Fruit fly (Drosophila melanogaster) whole organism, adult: ENCODE data around the gene CG14406.
A peak's percentile ranks its signal among the peaks of the same experiment; 100 is the strongest.

Source experiments
- CG11617 ChIP-seq: fragments of 200-800 bp; sonication (Bioruptor generic); optimal IDR thresholded peaks from 2 replicates; lab custom pipeline; 2017; ENCODE audit warnings: mild to moderate bottlenecking, missing biosample characterization, missing genetic modification reagents, missing genetic modification characterization
- CG12768 ChIP-seq: fragments of 200-800 bp; sonication (Bioruptor generic); optimal IDR thresholded peaks from 2 replicates; lab custom pipeline; 2017; ENCODE audit warnings: missing biosample characterization, missing genetic modification characterization, mild to moderate bottlenecking, moderate library complexity, missing genetic modification reagents
- CG14711 ChIP-seq: fragments of 200-800 bp; sonication (Bioruptor generic); optimal IDR thresholded peaks from 2 replicates; lab custom pipeline; 2018; ENCODE audit warnings: missing biosample characterization, mild to moderate bottlenecking, missing genetic modification characterization, moderate library complexity
- CG1620 ChIP-seq: fragments of 200-800 bp; sonication (Bioruptor generic); optimal IDR thresholded peaks from 2 replicates; lab custom pipeline; 2016; ENCODE audit warnings: missing biosample characterization, missing genetic modification characterization
- CG33017 ChIP-seq: fragments of 200-800 bp; sonication (Bioruptor generic); optimal IDR thresholded peaks from 2 replicates; lab custom pipeline; 2018; ENCODE audit warnings: missing biosample characterization, mild to moderate bottlenecking, missing genetic modification characterization, moderate library complexity
- CG5204 ChIP-seq: fragments of 200-800 bp; sonication (Bioruptor generic); optimal IDR thresholded peaks from 2 replicates; lab custom pipeline; 2016; ENCODE audit warnings: missing biosample characterization, missing genetic modification characterization
- CG7045 ChIP-seq: fragments of 200-800 bp; sonication (Bioruptor generic); optimal IDR thresholded peaks from 2 replicates; lab custom pipeline; 2017; ENCODE audit warnings: missing biosample characterization, mild to moderate bottlenecking, missing genetic modification characterization
- CG7101 ChIP-seq: fragments of 200-800 bp; sonication (Bioruptor generic); optimal IDR thresholded peaks from 2 replicates; lab custom pipeline; 2018; ENCODE audit warnings: missing biosample characterization, mild to moderate bottlenecking, missing genetic modification characterization, moderate library complexity
- Clk ChIP-seq: fragments of 200-800 bp; sonication (Bioruptor generic); optimal IDR thresholded peaks from 2 replicates; lab custom pipeline; 2017; ENCODE audit warnings: missing biosample characterization, missing genetic modification characterization
- Crg-1 ChIP-seq: fragments of 200-800 bp; sonication (Bioruptor generic); optimal IDR thresholded peaks from 2 replicates; lab custom pipeline; 2016; ENCODE audit warnings: missing biosample characterization, missing genetic modification characterization
- Hr96 ChIP-seq: fragments of 200-800 bp; sonication (Bioruptor generic); optimal IDR thresholded peaks from 2 replicates; lab custom pipeline; 2016; ENCODE audit warnings: missing biosample characterization, missing genetic modification characterization
- Mnt ChIP-seq: fragments of 200-800 bp; sonication (Bioruptor generic); optimal IDR thresholded peaks from 2 replicates; lab custom pipeline; 2016; ENCODE audit warnings: missing biosample characterization, mild to moderate bottlenecking, missing genetic modification characterization
- bab1 ChIP-seq: fragments of 200-800 bp; sonication (Bioruptor generic); optimal IDR thresholded peaks from 3 replicates; lab custom pipeline; 2019; ENCODE audit warnings: missing biosample characterization, mild to moderate bottlenecking, missing genetic modification characterization, moderate library complexity
- cic ChIP-seq: fragments of 200-800 bp; sonication (Bioruptor generic); optimal IDR thresholded peaks from 2 replicates; lab custom pipeline; 2017; ENCODE audit warnings: missing biosample characterization, mild to moderate bottlenecking, missing genetic modification characterization, moderate library complexity
- cnc ChIP-seq, 2 experiments: fragments of >200 bp; optimal IDR thresholded peaks; 2 replicates each; lab custom pipeline; 2017
- kay ChIP-seq: fragments of 200-800 bp; sonication (Bioruptor generic); peaks from one replicate; lab custom pipeline; 2016; ENCODE audit warnings: missing biosample characterization, missing genetic modification characterization, borderline replicate concordance
- ovo ChIP-seq: fragments of 200-800 bp; sonication (Bioruptor generic); optimal IDR thresholded peaks from 2 replicates; lab custom pipeline; 2016; ENCODE audit warnings: missing biosample characterization, missing genetic modification characterization
- pad ChIP-seq: fragments of 200-800 bp; sonication (Bioruptor generic); optimal IDR thresholded peaks from 3 replicates; lab custom pipeline; 2017; ENCODE audit warnings: missing biosample characterization, missing genetic modification characterization, mild to moderate bottlenecking, moderate library complexity, missing genetic modification reagents
- tj ChIP-seq: fragments of 200-800 bp; sonication (Bioruptor generic); optimal IDR thresholded peaks from 3 replicates; lab custom pipeline; 2017; ENCODE audit warnings: missing biosample characterization, mild to moderate bottlenecking, missing genetic modification characterization, moderate library complexity
- toe ChIP-seq: fragments of 200-800 bp; sonication (Bioruptor generic); optimal IDR thresholded peaks from 2 replicates; lab custom pipeline; 2016; ENCODE audit warnings: missing biosample characterization, missing genetic modification characterization

Gene CG14406

DNA sequence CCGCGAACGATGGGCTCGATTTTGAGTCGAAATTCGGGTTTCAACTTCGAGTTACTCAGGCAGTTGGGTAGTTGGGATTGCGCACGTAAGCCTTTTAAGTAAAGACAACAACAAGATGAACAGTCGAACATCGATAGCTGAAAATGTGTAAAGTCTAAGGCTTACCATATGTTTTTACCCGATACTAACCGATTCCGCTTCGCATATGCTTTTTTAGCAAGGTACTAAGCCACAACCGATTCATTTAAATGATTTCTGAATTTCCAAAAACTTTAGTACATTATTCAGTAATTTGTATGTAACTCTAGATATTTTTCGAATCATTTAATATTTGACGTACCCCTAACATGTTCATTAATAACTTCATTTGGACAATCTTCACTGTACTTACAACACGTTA is 13.1 kb downstream of the CG14406 start:
- no peak for TF ChIP-seq CG11617 (GFP tag; lab: Kevin White, UChicago)
- TF ChIP-seq Mnt (GFP tag; lab: Kevin White, UChicago) = no peak
- TF ChIP-seq CG33017 (tag; lab: Kevin White, UChicago) = no peak
- no peak for TF ChIP-seq tj (GFP tag; lab: Kevin White, UChicago)
- no peak for TF ChIP-seq CG14711
- no peak for TF ChIP-seq toe (GFP tag; lab: Kevin White, UChicago)
- no peak for TF ChIP-seq ovo (GFP tag; lab: Kevin White, UChicago)
- TF ChIP-seq bab1 (GFP tag; lab: Kevin White, UChicago) = no peak
- TF ChIP-seq Crg-1 (GFP tag; lab: Kevin White, UChicago) = no peak
- no peak for TF ChIP-seq CG1620 (GFP tag; lab: Kevin White, UChicago)
- no peak for TF ChIP-seq Hr96 (GFP tag; lab: Kevin White, UChicago)
- no peak for TF ChIP-seq Clk
- no peak for TF ChIP-seq kay (GFP tag; lab: Kevin White, UChicago)
- TF ChIP-seq CG7101 (tag; lab: Kevin White, UChicago) = no peak
- TF ChIP-seq cic (GFP tag; lab: Kevin White, UChicago) = no peak
- no peak for TF ChIP-seq pad (GFP tag; lab: Kevin White, UChicago)
- no peak for TF ChIP-seq CG12768

- TF ChIP-seq CG12768 (no peak), CG33017 (tag; lab: Kevin White, UChicago) (no peak), Clk (no peak), cic (GFP tag; lab: Kevin White, UChicago) (no peak), CG5204 (GFP tag; lab: Kevin White, UChicago) (no peak), bab1 (GFP tag; lab: Kevin White, UChicago) (no peak), CG14711 (no peak), kay (GFP tag; lab: Kevin White, UChicago) (no peak), Mnt (GFP tag; lab: Kevin White, UChicago) (no peak), cnc (optimal IDR thresholded peaks at IDR 0.05; lab: Kevin White, UChicago) (no peak)
Measured at dm6 chrX:14896791-14897190, 13.9 kb downstream of the CG14406 start, which contains the start of gene CG9514. Gene CG9514 (minus strand): TSS chrX:14896891.

DNA sequence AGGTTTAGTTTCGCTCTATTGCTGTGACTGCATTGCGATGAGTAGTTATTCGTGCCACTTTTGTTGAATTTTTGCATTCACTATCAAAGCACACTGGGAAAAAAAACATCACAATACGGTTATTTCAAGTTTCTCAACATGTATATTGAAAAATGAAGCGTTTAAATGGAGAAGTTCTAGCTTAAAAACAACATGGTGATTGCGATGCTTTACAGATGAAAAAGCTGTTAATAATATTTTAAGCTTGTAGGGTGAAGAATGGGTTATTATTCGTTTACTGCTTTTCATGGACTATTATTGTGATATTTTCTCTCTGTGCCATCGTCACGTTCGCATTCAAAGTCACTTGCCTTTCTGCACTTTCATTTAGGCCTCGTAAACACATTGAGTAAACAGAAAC is 14.3 kb downstream of the CG14406 start:
- TF ChIP-seq CG11617 (GFP tag; lab: Kevin White, UChicago) = no peak
- TF ChIP-seq CG33017 (tag; lab: Kevin White, UChicago) = no peak
- TF ChIP-seq CG7045 (GFP tag; lab: Kevin White, UChicago) = no peak
- no peak for TF ChIP-seq cnc (optimal IDR thresholded peaks at IDR 0.05; lab: Kevin White, UChicago)
- TF ChIP-seq Mnt (GFP tag; lab: Kevin White, UChicago) = no peak
- TF ChIP-seq CG14711 = no peak
- TF ChIP-seq CG1620 (GFP tag; lab: Kevin White, UChicago) = no peak
- no peak for TF ChIP-seq kay (GFP tag; lab: Kevin White, UChicago)
- TF ChIP-seq Clk = no peak
- no peak for TF ChIP-seq cic (GFP tag; lab: Kevin White, UChicago)
- TF ChIP-seq pad (GFP tag; lab: Kevin White, UChicago) = no peak
- TF ChIP-seq toe (GFP tag; lab: Kevin White, UChicago) = no peak

DNA sequence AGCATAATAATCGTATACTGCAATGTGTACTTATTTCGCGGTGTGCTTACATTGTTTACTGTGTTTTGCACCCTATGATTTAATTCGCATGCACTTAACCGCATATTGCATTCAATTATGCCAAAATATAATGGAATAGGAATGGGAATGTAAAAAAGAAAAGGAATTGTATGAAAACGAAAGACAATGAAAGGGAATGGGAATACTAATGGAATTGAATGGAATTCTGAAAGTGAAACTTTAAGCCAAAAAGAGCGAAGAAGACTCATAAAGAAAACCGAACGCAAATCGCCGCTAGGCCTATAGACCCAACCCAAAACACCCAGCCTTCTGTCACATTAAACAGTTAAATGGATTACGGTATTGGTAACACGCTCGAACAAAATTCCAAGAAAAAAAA is 16.8 kb downstream of the CG14406 start:
- no peak for TF ChIP-seq Crg-1 (GFP tag; lab: Kevin White, UChicago)
- TF ChIP-seq bab1 (GFP tag; lab: Kevin White, UChicago) = no peak
- TF ChIP-seq cic (GFP tag; lab: Kevin White, UChicago) = no peak
- no peak for TF ChIP-seq tj (GFP tag; lab: Kevin White, UChicago)
- TF ChIP-seq CG7045 (GFP tag; lab: Kevin White, UChicago) = no peak
- TF ChIP-seq CG5204 (GFP tag; lab: Kevin White, UChicago) = no peak
- TF ChIP-seq CG11617 (GFP tag; lab: Kevin White, UChicago) = no peak
- TF ChIP-seq toe (GFP tag; lab: Kevin White, UChicago) = no peak
- TF ChIP-seq cnc (optimal IDR thresholded peaks at IDR 0.05; lab: Kevin White, UChicago) = no peak

- TF ChIP-seq ovo (GFP tag; lab: Kevin White, UChicago) = no peak
- TF ChIP-seq cic (GFP tag; lab: Kevin White, UChicago) = no peak
- no peak for TF ChIP-seq CG11617 (GFP tag; lab: Kevin White, UChicago)
- TF ChIP-seq toe (GFP tag; lab: Kevin White, UChicago) = no peak
- TF ChIP-seq Mnt (GFP tag; lab: Kevin White, UChicago) = no peak
- no peak for TF ChIP-seq CG12768
- TF ChIP-seq pad (GFP tag; lab: Kevin White, UChicago) = no peak
- no peak for TF ChIP-seq Hr96 (GFP tag; lab: Kevin White, UChicago)
- TF ChIP-seq Crg-1 (GFP tag; lab: Kevin White, UChicago) = no peak
- no peak for TF ChIP-seq CG5204 (GFP tag; lab: Kevin White, UChicago)
- no peak for TF ChIP-seq CG14711
- TF ChIP-seq cnc (optimal IDR thresholded peaks at IDR 0.05; lab: Kevin White, UChicago) = no peak
- no peak for TF ChIP-seq Clk
- TF ChIP-seq CG7045 (GFP tag; lab: Kevin White, UChicago) = no peak
- TF ChIP-seq tj (GFP tag; lab: Kevin White, UChicago) = no peak
- TF ChIP-seq kay (GFP tag; lab: Kevin White, UChicago) = no peak
- no peak for TF ChIP-seq bab1 (GFP tag; lab: Kevin White, UChicago)
- TF ChIP-seq CG1620 (GFP tag; lab: Kevin White, UChicago) = no peak
- TF ChIP-seq CG33017 (tag; lab: Kevin White, UChicago) = no peak
- TF ChIP-seq CG7101 (tag; lab: Kevin White, UChicago) = no peak
Measured at dm6 chrX:14892303-14892702, 18.3 kb downstream of the CG14406 start.

dm6 chrX:14885554-14885953 is 25.1 kb downstream of the CG14406 start:
- TF ChIP-seq tj (GFP tag; lab: Kevin White, UChicago) = no peak
- TF ChIP-seq kay (GFP tag; lab: Kevin White, UChicago) = peak; percentile 8
